Worm (Caenorhabditis elegans): ENCODE data around the gene elo-3.

ce11 chrIV:7190409-7190808 lies 47.1 kb upstream of the elo-3 start:
- no peak for TF ChIP-seq nhr-6 (tag; optimal IDR thresholded peaks at IDR 0.05)
- TF ChIP-seq nhr-11 (tag; optimal IDR thresholded peaks at IDR 0.05), result no peak
- TF ChIP-seq elt-3 (tag; optimal IDR thresholded peaks at IDR 0.05), result no peak
- TF ChIP-seq fos-1 (tag; optimal IDR thresholded peaks at IDR 0.05), result peak; percentile 78
- no peak for TF ChIP-seq ztf-11 (tag; optimal IDR thresholded peaks at IDR 0.05)
